Worm (Caenorhabditis elegans): ENCODE data around the gene Y75B8A.13.

DNA sequence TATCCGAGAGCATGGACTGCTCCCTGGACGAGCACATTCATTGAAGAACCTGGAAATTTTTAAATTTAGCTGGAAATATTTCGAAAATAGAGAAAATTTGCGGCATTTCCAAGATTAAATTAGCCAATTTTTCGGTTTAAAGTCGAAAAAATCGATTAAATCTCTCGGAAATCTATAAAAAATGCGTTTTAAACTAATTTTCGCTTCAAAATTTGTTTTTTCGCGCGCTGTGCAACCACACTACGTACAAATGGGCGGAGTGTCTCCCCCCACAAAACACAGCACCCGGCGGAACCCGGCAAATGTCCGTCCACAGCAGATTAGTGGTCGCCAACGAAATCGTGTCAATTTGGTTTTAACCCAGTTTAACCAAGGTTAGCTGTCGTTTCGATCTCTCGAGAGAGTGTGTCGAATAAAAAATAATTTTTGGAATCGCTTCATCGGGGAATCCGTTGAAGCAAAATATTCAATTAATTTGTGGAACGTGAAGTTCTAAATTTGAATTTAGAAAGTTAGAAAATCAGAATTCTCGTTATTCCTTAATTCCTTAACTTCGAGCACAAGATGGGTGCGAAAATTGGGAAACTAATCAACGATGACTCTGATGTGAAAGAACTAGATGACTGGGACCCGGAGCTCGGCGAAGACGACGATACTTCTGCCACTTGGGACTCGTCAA, 34.8 kb upstream of the Y75B8A.13 start, which contains the start of the genes tim-1 and Y75B8A.23:
- no peak for TF ChIP-seq ref-1 (GFP tag; conservative IDR thresholded peaks at IDR 0.05)
- peak; percentile 60 for TF ChIP-seq cog-1 (tag; optimal IDR thresholded peaks at IDR 0.05)
- no peak for TF ChIP-seq klf-2 (GFP tag; conservative IDR thresholded peaks at IDR 0.05)
- TF ChIP-seq flt-1 (GFP tag; IDR thresholded peaks at IDR 0.05): peak; percentile 67
- no peak for TF ChIP-seq ztf-29 (GFP tag; IDR thresholded peaks at IDR 0.05)
- TF ChIP-seq T22C8.4 (GFP tag; IDR thresholded peaks at IDR 0.05): 0 out of 2 replicates have a peak, but pooled peaks have one; percentile 16
- no peak for TF ChIP-seq med-1 (GFP tag; optimal IDR thresholded peaks at IDR 0.05; ENCODE audit: insufficient read depth)
- TF ChIP-seq ztf-23 (GFP tag; IDR thresholded peaks at IDR 0.05): peak; percentile 64; the same call in 1 of the 2 replicates

Data from whole organism, midembryonic.